Worm (Caenorhabditis elegans) whole organism, early embryonic: ENCODE results near the gene dnj-19.

ENCODE experiments used
- pes-1 ChIP-seq: fragments of 200-800 bp; sonication (Bioruptor generic); IDR thresholded peaks from 2 replicates; pipeline ENCODE4 v1.3.6; 2022; ENCODE audit warnings: missing genetic modification reagents, missing genetic modification characterization, missing compliant biosample characterization
- scrt-1 ChIP-seq: fragments of 200-800 bp; sonication (Bioruptor generic); IDR thresholded peaks from 2 replicates; pipeline ENCODE4 v1.3.6; 2022; ENCODE audit warnings: missing genetic modification characterization, missing compliant biosample characterization
- tbx-11 ChIP-seq: fragments of 200-800 bp; sonication (Bioruptor generic); IDR thresholded peaks from 2 replicates; pipeline ENCODE4 v1.3.6; 2022; ENCODE audit warnings: missing genetic modification characterization, missing compliant biosample characterization
- tbx-37 ChIP-seq: fragments of 200-800 bp; sonication (Bioruptor generic); conservative IDR thresholded peaks from 2 replicates; pipeline ENCODE4 v1.3.6; 2022; ENCODE audit warnings: missing genetic modification reagents, missing genetic modification characterization, missing compliant biosample characterization

DNA sequence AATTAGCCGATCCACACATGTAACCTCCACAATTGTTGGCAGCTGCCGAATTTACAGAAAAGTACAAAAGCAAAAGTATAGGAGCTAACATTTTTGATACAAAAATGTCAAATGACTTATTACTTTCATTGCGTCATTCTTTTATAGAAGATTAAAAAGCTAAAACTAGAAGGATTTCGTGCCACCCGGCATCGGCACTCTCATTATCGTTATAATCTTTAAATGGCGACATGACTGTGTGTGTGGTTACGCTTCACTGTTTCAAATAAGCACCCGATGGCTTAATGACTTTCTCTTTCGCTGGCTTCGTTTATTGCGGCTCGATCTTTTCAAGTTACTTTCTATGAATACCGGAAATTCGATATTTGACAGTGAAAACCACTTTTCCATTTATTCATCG, 29.1 kb upstream of the dnj-19 start, which contains the start of gene grl-1:
- TF ChIP-seq tbx-11 (GFP tag; lab: Robert Waterston, UW) (no peak), tbx-37 (no peak), pes-1 (GFP tag; lab: Robert Waterston, UW) (no peak), scrt-1 (GFP tag; lab: Robert Waterston, UW) (no peak)
